Worm (Caenorhabditis elegans) whole organism, young adult: ENCODE data around the gene R160.4.

ENCODE experiments used
- C17E4.6 ChIP-seq: fragments of 200-800 bp; sonication (Bioruptor generic); IDR thresholded peaks from 2 replicates; pipeline ENCODE4 v1.3.6; 2022; ENCODE audit warnings: missing genetic modification reagents, missing genetic modification characterization, missing compliant biosample characterization
- F22D6.2 ChIP-seq: sonication (generic microtip); optimal IDR thresholded peaks from 2 replicates; lab custom pipeline; 2016; ENCODE audit warnings: mild to moderate bottlenecking, missing genetic modification characterization, missing compliant biosample characterization
- F23B12.7 ChIP-seq: sonication (generic microtip); optimal IDR thresholded peaks from 2 replicates; lab custom pipeline; 2017; ENCODE audit warnings: missing genetic modification characterization, mild to moderate bottlenecking, missing compliant biosample characterization, antibody characterized with exemption, moderate library complexity; ENCODE audit not compliant: insufficient read depth
- F33H1.4 ChIP-seq: fragments of 200-800 bp; sonication (Bioruptor generic); IDR thresholded peaks from 2 replicates; pipeline ENCODE4 v1.3.6; 2022; ENCODE audit warnings: missing genetic modification reagents, missing genetic modification characterization, missing compliant biosample characterization
- F52B5.7 ChIP-seq: sonication (generic microtip); optimal IDR thresholded peaks from 2 replicates; lab custom pipeline; 2016; ENCODE audit warnings: mild to moderate bottlenecking, missing genetic modification characterization, missing compliant biosample characterization
- K11D2.4 ChIP-seq: fragments of 200-800 bp; sonication (Bioruptor generic); IDR thresholded peaks from 2 replicates; pipeline ENCODE4 v1.3.6; 2022; ENCODE audit warnings: missing genetic modification reagents, missing genetic modification characterization, missing compliant biosample characterization
- K12H6.12 ChIP-seq: fragments of 200-800 bp; sonication (Bioruptor generic); optimal IDR thresholded peaks from 2 replicates; lab custom pipeline; 2018; ENCODE audit warnings: mild to moderate bottlenecking, missing genetic modification characterization, missing compliant biosample characterization
- T26A5.8 ChIP-seq: sonication (generic microtip); optimal IDR thresholded peaks from 2 replicates; lab custom pipeline; 2016; ENCODE audit warnings: missing genetic modification characterization, missing compliant biosample characterization
- Y53F4B.3 ChIP-seq: fragments of 200-800 bp; sonication (Bioruptor generic); IDR thresholded peaks from 2 replicates; pipeline ENCODE4 v1.3.6; 2022; ENCODE audit warnings: missing genetic modification reagents, missing genetic modification characterization, missing compliant biosample characterization
- Y53G8AR.9 ChIP-seq: fragments of 200-800 bp; sonication (Bioruptor generic); conservative IDR thresholded peaks from 2 replicates; pipeline ENCODE4 v1.3.6; 2022; ENCODE audit warnings: missing genetic modification reagents, missing genetic modification characterization, missing compliant biosample characterization
- Y79H2A.3 ChIP-seq: fragments of 200-800 bp; sonication (Bioruptor generic); conservative IDR thresholded peaks from 2 replicates; pipeline ENCODE4 v1.3.6; 2022; ENCODE audit warnings: missing genetic modification reagents, missing genetic modification characterization, missing compliant biosample characterization
- ama-1 ChIP-seq, 3 experiments: fragments of 150-350 bp in 1 of 3; sonication (generic microtip) in 2 of 3; optimal IDR thresholded peaks; 2 replicates each; lab custom pipeline; 2014 to 2018; ENCODE audit warnings: missing biosample characterization in 2 of 3, missing genetic modification characterization in 2 of 3, missing genetic modification reagents in 2 of 3
- aptf-2 ChIP-seq: fragments of 200-800 bp; sonication (Bioruptor generic); conservative IDR thresholded peaks from 2 replicates; pipeline ENCODE4 v1.3.6; 2022; ENCODE audit warnings: missing genetic modification reagents, missing genetic modification characterization, missing compliant biosample characterization
- cebp-1 ChIP-seq, 2 experiments: fragments of 200-800 bp in 1 of 2; sonication (Bioruptor generic) in 1 of 2; sonication (generic microtip) in 1 of 2; IDR thresholded peaks in 1 of 2; optimal IDR thresholded peaks in 1 of 2; 2 replicates each; pipeline versions ENCODE4 v1.3.6 to Lab custom; 2017 to 2022; ENCODE audit warnings: missing compliant biosample characterization in 2 of 2, missing genetic modification characterization in 2 of 2, mild to moderate bottlenecking in 1 of 2, missing genetic modification reagents in 1 of 2, moderate library complexity in 1 of 2
- ceh-27 ChIP-seq: fragments of 200-800 bp; sonication (Bioruptor generic); optimal IDR thresholded peaks from 2 replicates; lab custom pipeline; 2018; ENCODE audit warnings: mild to moderate bottlenecking, missing genetic modification characterization, moderate library complexity, missing compliant biosample characterization
- ceh-58 ChIP-seq: fragments of 200-800 bp; sonication (Bioruptor generic); IDR thresholded peaks from 2 replicates; pipeline ENCODE4 v1.3.6; 2022; ENCODE audit warnings: missing genetic modification characterization, missing compliant biosample characterization
- ceh-79 ChIP-seq: sonication (generic microtip); optimal IDR thresholded peaks from 2 replicates; lab custom pipeline; 2017; ENCODE audit warnings: mild to moderate bottlenecking, missing genetic modification characterization, missing compliant biosample characterization
- die-1 ChIP-seq: sonication (generic microtip); optimal IDR thresholded peaks from 2 replicates; lab custom pipeline; 2016; ENCODE audit warnings: missing genotype, mild to moderate bottlenecking, missing genetic modification characterization, missing compliant biosample characterization
- dox-1 ChIP-seq: fragments of 200-800 bp; sonication (Bioruptor generic); IDR thresholded peaks from 2 replicates; pipeline ENCODE4 v1.3.6; 2022; ENCODE audit warnings: missing genetic modification reagents, missing genetic modification characterization, missing compliant biosample characterization
- dpl-1 ChIP-seq: fragments of 150-350 bp; optimal IDR thresholded peaks from 2 replicates; lab custom pipeline; 2014; ENCODE audit warnings: missing biosample characterization, missing genetic modification reagents, missing genetic modification characterization
- egl-18 ChIP-seq: fragments of 200-800 bp; sonication (Bioruptor generic); IDR thresholded peaks from 2 replicates; pipeline ENCODE4 v1.3.6; 2022; ENCODE audit warnings: missing genetic modification reagents, missing genetic modification characterization, missing compliant biosample characterization
- egl-44 ChIP-seq: fragments of 200-800 bp; sonication (Bioruptor generic); IDR thresholded peaks from 2 replicates; pipeline ENCODE4 v1.3.6; 2022; ENCODE audit warnings: missing genetic modification reagents, missing genetic modification characterization, missing compliant biosample characterization
- hlh-26 ChIP-seq: fragments of 200-800 bp; sonication (Bioruptor generic); conservative IDR thresholded peaks from 2 replicates; pipeline ENCODE4 v1.3.6; 2022; ENCODE audit warnings: missing genetic modification reagents, missing genetic modification characterization, missing compliant biosample characterization
- hmg-1.2 ChIP-seq: fragments of 200-800 bp; sonication (Bioruptor generic); IDR thresholded peaks from 2 replicates; pipeline ENCODE4 v1.3.6; 2022; ENCODE audit warnings: missing genetic modification reagents, missing genetic modification characterization, missing compliant biosample characterization
- hmg-20 ChIP-seq: fragments of 200-800 bp; sonication (Bioruptor generic); IDR thresholded peaks from 2 replicates; pipeline ENCODE4 v1.3.6; 2022; ENCODE audit warnings: missing genetic modification reagents, missing genetic modification characterization, missing compliant biosample characterization
- hsf-1 ChIP-seq: fragments of 200-800 bp; sonication (Bioruptor generic); IDR thresholded peaks from 2 replicates; pipeline ENCODE4 v1.3.6; 2022; ENCODE audit warnings: missing genetic modification reagents, missing genetic modification characterization, missing compliant biosample characterization
- let-607 ChIP-seq, 2 experiments: fragments of 200-800 bp in 1 of 2; sonication (Bioruptor generic) in 1 of 2; sonication (generic microtip) in 1 of 2; optimal IDR thresholded peaks; 2 replicates each; lab custom pipeline; 2016 to 2018; ENCODE audit warnings: mild to moderate bottlenecking in 2 of 2, missing compliant biosample characterization in 2 of 2, missing genetic modification characterization in 2 of 2, moderate library complexity in 2 of 2, missing genotype in 1 of 2
- lin-26 ChIP-seq: fragments of 200-800 bp; sonication (Bioruptor generic); IDR thresholded peaks from 2 replicates; pipeline ENCODE4 v1.3.6; 2022; ENCODE audit warnings: missing genetic modification reagents, missing genetic modification characterization, missing compliant biosample characterization
- lin-35 ChIP-seq, 3 experiments: fragments of 150-350 bp in 2 of 3; sonication (generic microtip) in 1 of 3; optimal IDR thresholded peaks; 2 replicates each; lab custom pipeline; 2014 to 2018; ENCODE audit warnings: missing biosample characterization in 3 of 3, missing genetic modification characterization in 3 of 3, missing genetic modification reagents in 3 of 3
- lsl-1 ChIP-seq: fragments of 200-800 bp; sonication (Bioruptor generic); optimal IDR thresholded peaks from 2 replicates; lab custom pipeline; 2018; ENCODE audit warnings: mild to moderate bottlenecking, missing genetic modification characterization, moderate library complexity, missing compliant biosample characterization
- lsy-27 ChIP-seq: sonication (generic microtip); optimal IDR thresholded peaks from 2 replicates; lab custom pipeline; 2017; ENCODE audit warnings: missing genetic modification characterization, mild to moderate bottlenecking, missing compliant biosample characterization, antibody characterized with exemption, missing genotype, borderline replicate concordance; ENCODE audit not compliant: insufficient read depth
- madf-10 ChIP-seq: sonication (generic microtip); optimal IDR thresholded peaks from 2 replicates; lab custom pipeline; 2016; ENCODE audit warnings: mild to moderate bottlenecking, missing genetic modification characterization, missing compliant biosample characterization
- mes-4 ChIP-seq: sonication (generic microtip); optimal IDR thresholded peaks from 2 replicates; lab custom pipeline; 2016; ENCODE audit warnings: missing genotype, missing genetic modification characterization, missing compliant biosample characterization
- mxl-1 ChIP-seq: sonication (generic microtip); optimal IDR thresholded peaks from 2 replicates; lab custom pipeline; 2016; ENCODE audit warnings: missing genetic modification characterization, missing compliant biosample characterization
- nfya-1 ChIP-seq: sonication (generic microtip); optimal IDR thresholded peaks from 2 replicates; lab custom pipeline; 2017; ENCODE audit warnings: antibody characterized with exemption, missing compliant biosample characterization, missing genetic modification characterization, borderline replicate concordance; ENCODE audit not compliant: insufficient read depth
- nfya-2 ChIP-seq: fragments of 200-800 bp; sonication (Bioruptor generic); IDR thresholded peaks from 2 replicates; pipeline ENCODE4 v1.3.6; 2022; ENCODE audit warnings: missing genetic modification reagents, missing genetic modification characterization, missing compliant biosample characterization
- pha-4 ChIP-seq: fragments of 150-350 bp; sonication (generic microtip); optimal IDR thresholded peaks from 2 replicates; lab custom pipeline; 2014; ENCODE audit warnings: missing biosample characterization, missing genetic modification reagents, missing genetic modification characterization
- sptf-2 ChIP-seq: fragments of 200-800 bp; sonication (Bioruptor generic); optimal IDR thresholded peaks from 2 replicates; lab custom pipeline; 2018; ENCODE audit warnings: mild to moderate bottlenecking, missing genetic modification characterization, missing compliant biosample characterization
- tbp1 ChIP-seq: fragments of 200-800 bp; sonication (Bioruptor generic); optimal IDR thresholded peaks from 2 replicates; lab custom pipeline; 2018; ENCODE audit warnings: mild to moderate bottlenecking, missing genetic modification characterization, missing compliant biosample characterization
- tbx-9 ChIP-seq: sonication (generic microtip); optimal IDR thresholded peaks from 2 replicates; lab custom pipeline; 2016; ENCODE audit warnings: borderline replicate concordance, missing genetic modification characterization, inconsistent platforms, missing compliant biosample characterization
- unc-62 ChIP-seq: fragments of 150-350 bp; optimal IDR thresholded peaks from 2 replicates; lab custom pipeline; 2014; ENCODE audit warnings: missing biosample characterization, missing genetic modification reagents, missing genetic modification characterization
- zfh-2 ChIP-seq: fragments of 200-800 bp; sonication (Bioruptor generic); conservative IDR thresholded peaks from 2 replicates; pipeline ENCODE4 v1.3.6; 2022; ENCODE audit warnings: missing genetic modification reagents, missing genetic modification characterization, missing compliant biosample characterization
- ztf-25 ChIP-seq: fragments of 200-800 bp; sonication (Bioruptor generic); IDR thresholded peaks from 2 replicates; pipeline ENCODE4 v1.3.6; 2022; ENCODE audit warnings: missing genetic modification reagents, missing genetic modification characterization, missing compliant biosample characterization

Gene R160.4

ce11 chrX:4410280-4410911 is 41.7 kb upstream of the R160.4 start (continued):
- TF ChIP-seq cebp-1 (GFP tag; IDR thresholded peaks at IDR 0.05; lab: Robert Waterston, UW) (no peak), cebp-1 (tag; optimal IDR thresholded peaks at IDR 0.05; lab: Kevin White, UChicago) (no peak), hsf-1 (GFP tag; lab: Robert Waterston, UW) (peak; percentile 53; the same call in 1 of the 2 replicates), K12H6.12 (tag; lab: Kevin White, UChicago) (no peak), ztf-25 (GFP tag; lab: Robert Waterston, UW) (0 out of 2 replicates have a peak, but pooled peaks have one; percentile 62), nfya-1 (no peak), F52B5.7 (tag; lab: Kevin White, UChicago) (no peak), pha-4 (no peak), ceh-79 (tag; lab: Kevin White, UChicago) (no peak), C17E4.6 (GFP tag; lab: Robert Waterston, UW) (no peak), F22D6.2 (tag; lab: Kevin White, UChicago) (no peak), nfya-2 (GFP tag; lab: Robert Waterston, UW) (no peak), F23B12.7 (tag; lab: Kevin White, UChicago) (no peak), T26A5.8 (tag; lab: Kevin White, UChicago) (no peak), let-607 (tag; optimal IDR thresholded peaks at IDR 0.05; lab: Kevin White, UChicago) (no peak)

ce11 chrX:4409591-4410279 is 41.0 kb upstream of the R160.4 start:
- no peak for TF ChIP-seq mxl-1 (tag; lab: Kevin White, UChicago)
- TF ChIP-seq hsf-1 (GFP tag; lab: Robert Waterston, UW) = no peak
- no peak for TF ChIP-seq C17E4.6 (GFP tag; lab: Robert Waterston, UW)
- no peak for TF ChIP-seq lin-35 (GFP tag; optimal IDR thresholded peaks at IDR 0.05; lab: Kevin White, UChicago)
- TF ChIP-seq lsy-27 = no peak
- TF ChIP-seq egl-18 = no peak
- TF ChIP-seq hmg-1.2 = peak; percentile 70
- no peak for TF ChIP-seq Y53G8AR.9
- no peak for TF ChIP-seq ama-1 (optimal IDR thresholded peaks at IDR 0.05; lab: Kevin White, UChicago)
- peak in 1 of 2 experiments; percentile 23 for TF ChIP-seq ama-1 (GFP tag; optimal IDR thresholded peaks at IDR 0.05; lab: Kevin White, UChicago)
- TF ChIP-seq tbx-9 (tag; lab: Kevin White, UChicago) = no peak
- TF ChIP-seq zfh-2 (GFP tag; lab: Robert Waterston, UW) = no peak
- TF ChIP-seq lin-26 (GFP tag; lab: Robert Waterston, UW) = peak; percentile 82
- TF ChIP-seq F33H1.4 (GFP tag; lab: Robert Waterston, UW) = no peak
- no peak for TF ChIP-seq mes-4 (tag; lab: Kevin White, UChicago)
- no peak for TF ChIP-seq K11D2.4
- no peak for TF ChIP-seq hlh-26 (GFP tag; lab: Robert Waterston, UW)
- peak; percentile 50 for TF ChIP-seq die-1 (tag; lab: Kevin White, UChicago)
- no peak for TF ChIP-seq T26A5.8 (tag; lab: Kevin White, UChicago)
- no peak for TF ChIP-seq egl-44
- no peak for TF ChIP-seq unc-62 (GFP tag; lab: Kevin White, UChicago)
- no peak for TF ChIP-seq ceh-58
- TF ChIP-seq hmg-20 (GFP tag; lab: Robert Waterston, UW) = no peak
- TF ChIP-seq Y53F4B.3 (GFP tag; lab: Robert Waterston, UW) = no peak
- TF ChIP-seq madf-10 (tag; lab: Kevin White, UChicago) = peak; percentile 16
- TF ChIP-seq aptf-2 (GFP tag; lab: Robert Waterston, UW) = no peak
- no peak for TF ChIP-seq dpl-1 (GFP tag; lab: Kevin White, UChicago)
- TF ChIP-seq sptf-2 (GFP tag; lab: Kevin White, UChicago) = no peak
- TF ChIP-seq dox-1 = no peak
- TF ChIP-seq tbp1 (GFP tag; lab: Kevin White, UChicago) = peak; percentile 90
- TF ChIP-seq Y79H2A.3 (GFP tag; lab: Robert Waterston, UW) = no peak
- no peak for TF ChIP-seq cebp-1 (GFP tag; IDR thresholded peaks at IDR 0.05; lab: Robert Waterston, UW)
- no peak for TF ChIP-seq cebp-1 (tag; optimal IDR thresholded peaks at IDR 0.05; lab: Kevin White, UChicago)
- no peak for TF ChIP-seq ceh-27 (GFP tag; lab: Kevin White, UChicago)
- TF ChIP-seq nfya-1 = no peak
- no peak for TF ChIP-seq lsl-1 (GFP tag; lab: Kevin White, UChicago)
